Fruit fly (Drosophila melanogaster) whole organism, adult: ENCODE results near the gene bma.

ENCODE experiments used
- CG12768 ChIP-seq: fragments of 200-800 bp; sonication (Bioruptor generic); optimal IDR thresholded peaks from 2 replicates; lab custom pipeline; 2017; ENCODE audit warnings: missing biosample characterization, missing genetic modification characterization, mild to moderate bottlenecking, moderate library complexity, missing genetic modification reagents
- CG7045 ChIP-seq: fragments of 200-800 bp; sonication (Bioruptor generic); optimal IDR thresholded peaks from 2 replicates; lab custom pipeline; 2017; ENCODE audit warnings: missing biosample characterization, mild to moderate bottlenecking, missing genetic modification characterization
- Hr96 ChIP-seq: fragments of 200-800 bp; sonication (Bioruptor generic); optimal IDR thresholded peaks from 2 replicates; lab custom pipeline; 2016; ENCODE audit warnings: missing biosample characterization, missing genetic modification characterization
- Mnt ChIP-seq: fragments of 200-800 bp; sonication (Bioruptor generic); optimal IDR thresholded peaks from 2 replicates; lab custom pipeline; 2016; ENCODE audit warnings: missing biosample characterization, mild to moderate bottlenecking, missing genetic modification characterization
- cic ChIP-seq: fragments of 200-800 bp; sonication (Bioruptor generic); optimal IDR thresholded peaks from 2 replicates; lab custom pipeline; 2017; ENCODE audit warnings: missing biosample characterization, mild to moderate bottlenecking, missing genetic modification characterization, moderate library complexity
- kay ChIP-seq: fragments of 200-800 bp; sonication (Bioruptor generic); peaks from one replicate; lab custom pipeline; 2016; ENCODE audit warnings: missing biosample characterization, missing genetic modification characterization, borderline replicate concordance
- tj ChIP-seq: fragments of 200-800 bp; sonication (Bioruptor generic); optimal IDR thresholded peaks from 3 replicates; lab custom pipeline; 2017; ENCODE audit warnings: missing biosample characterization, mild to moderate bottlenecking, missing genetic modification characterization, moderate library complexity
- toe ChIP-seq: fragments of 200-800 bp; sonication (Bioruptor generic); optimal IDR thresholded peaks from 2 replicates; lab custom pipeline; 2016; ENCODE audit warnings: missing biosample characterization, missing genetic modification characterization

- no peak for TF ChIP-seq toe (GFP tag; lab: Kevin White, UChicago)
- no peak for TF ChIP-seq CG12768
- TF ChIP-seq Mnt (GFP tag; lab: Kevin White, UChicago), result no peak
- TF ChIP-seq tj (GFP tag; lab: Kevin White, UChicago), result no peak
- no peak for TF ChIP-seq CG7045 (GFP tag; lab: Kevin White, UChicago)
- TF ChIP-seq Hr96 (GFP tag; lab: Kevin White, UChicago), result no peak
- TF ChIP-seq kay (GFP tag; lab: Kevin White, UChicago), result no peak
- TF ChIP-seq cic (GFP tag; lab: Kevin White, UChicago), result no peak
Observed at dm6 chr3L:9927169-9927568, 19.2 kb downstream of the bma start.
